Fruit fly (Drosophila melanogaster): ENCODE measurements around the gene Glys.
A peak's percentile ranks its signal among the peaks of the same experiment; 100 is the strongest.

DNA sequence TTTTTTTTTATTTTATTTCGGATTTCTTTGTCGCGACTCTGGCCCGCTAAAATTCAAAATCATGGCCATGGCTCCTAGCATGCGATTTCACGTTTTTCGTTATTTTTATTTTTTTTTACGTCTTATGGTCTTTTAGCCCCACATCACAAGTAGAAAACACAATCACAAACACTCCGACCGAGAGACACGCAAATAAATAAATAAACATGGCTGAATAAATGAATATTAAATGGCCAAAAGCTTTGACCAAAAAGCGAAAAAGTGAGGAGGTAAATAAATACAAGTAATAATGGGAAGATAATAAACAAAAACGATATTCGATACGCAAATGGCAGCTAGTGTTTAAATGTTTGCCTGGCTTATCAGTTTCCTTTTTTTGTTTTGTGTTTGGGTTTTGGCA lies 19.3 kb downstream of the Glys start:
- TF ChIP-seq salr (GFP tag; optimal IDR thresholded peaks at IDR 0.05), result no peak
- TF ChIP-seq Sox102F (GFP tag; optimal IDR thresholded peaks at IDR 0.05), result no peak
- no peak for TF ChIP-seq CG6792 (GFP tag; optimal IDR thresholded peaks at IDR 0.05)
- peak; percentile 18 for TF ChIP-seq fkh (GFP tag; optimal IDR thresholded peaks at IDR 0.05)
- no peak for TF ChIP-seq topi (GFP tag; optimal IDR thresholded peaks at IDR 0.05)

Measured in whole organism, prepupa.